Fruit fly (Drosophila melanogaster) whole organism, pupa: Measurements from ENCODE around the gene CIA30.

ENCODE experiments used
- CG10348 ChIP-seq: fragments of 200-800 bp; sonication (Bioruptor generic); IDR thresholded peaks from 2 replicates; pipeline ENCODE4 v1.3.6; 2022; ENCODE audit warnings: missing biosample characterization, missing genetic modification characterization
- CG12605 ChIP-seq: fragments of 200-800 bp; sonication (Bioruptor generic); IDR thresholded peaks from 2 replicates; pipeline ENCODE4 v1.3.6; 2022; ENCODE audit warnings: missing biosample characterization, missing genetic modification characterization
- CG13204 ChIP-seq: fragments of 200-800 bp; sonication (Bioruptor generic); optimal IDR thresholded peaks from 2 replicates; lab custom pipeline; 2018; ENCODE audit warnings: missing biosample characterization, mild to moderate bottlenecking, missing genetic modification characterization, moderate library complexity
- CG14655 ChIP-seq: fragments of 200-800 bp; sonication (Bioruptor generic); optimal IDR thresholded peaks from 3 replicates; lab custom pipeline; 2017; ENCODE audit warnings: mild to moderate bottlenecking, missing biosample characterization, missing genetic modification reagents, missing genetic modification characterization
- CG15710 ChIP-seq: fragments of 200-800 bp; sonication (Bioruptor generic); optimal IDR thresholded peaks from 2 replicates; lab custom pipeline; 2018; ENCODE audit warnings: missing biosample characterization, mild to moderate bottlenecking, missing genetic modification characterization, moderate library complexity
- CG17806 ChIP-seq: fragments of 200-800 bp; sonication (Bioruptor generic); optimal IDR thresholded peaks from 2 replicates; lab custom pipeline; 2018; ENCODE audit warnings: missing biosample characterization, mild to moderate bottlenecking, missing genetic modification characterization, moderate library complexity
- CG32121 ChIP-seq: fragments of 200-800 bp; sonication (Bioruptor generic); IDR thresholded peaks from 2 replicates; pipeline ENCODE4 v1.3.6; 2022; ENCODE audit warnings: missing biosample characterization, missing genetic modification characterization
- CG34367 ChIP-seq: fragments of 200-800 bp; sonication (Bioruptor generic); optimal IDR thresholded peaks from 2 replicates; lab custom pipeline; 2018; ENCODE audit warnings: missing biosample characterization, mild to moderate bottlenecking, missing genetic modification characterization
- CG4496 ChIP-seq: fragments of 200-800 bp; sonication (Bioruptor generic); IDR thresholded peaks from 3 replicates; pipeline ENCODE4 v1.3.6; 2022; ENCODE audit warnings: missing biosample characterization, missing genetic modification characterization
- CG8159 ChIP-seq: fragments of 200-800 bp; sonication (Bioruptor generic); optimal IDR thresholded peaks from 3 replicates; lab custom pipeline; 2018; ENCODE audit warnings: missing biosample characterization, mild to moderate bottlenecking, missing genetic modification characterization, moderate library complexity
- CG8301 ChIP-seq: fragments of 200-800 bp; sonication (Bioruptor generic); optimal IDR thresholded peaks from 2 replicates; lab custom pipeline; 2018; ENCODE audit warnings: missing biosample characterization, mild to moderate bottlenecking, missing genetic modification characterization
- CG9948 ChIP-seq: fragments of 200-800 bp; sonication (Bioruptor generic); optimal IDR thresholded peaks from 2 replicates; lab custom pipeline; 2018; ENCODE audit warnings: missing biosample characterization, mild to moderate bottlenecking, missing genetic modification characterization, moderate library complexity
- D1 ChIP-seq: fragments of 200-800 bp; sonication (Bioruptor generic); optimal IDR thresholded peaks from 2 replicates; lab custom pipeline; 2018; ENCODE audit warnings: missing biosample characterization, mild to moderate bottlenecking, missing genetic modification characterization, moderate library complexity
- EcR ChIP-seq: fragments of 200-800 bp; sonication (Bioruptor generic); optimal IDR thresholded peaks from 3 replicates; lab custom pipeline; 2019; ENCODE audit warnings: missing biosample characterization, missing genetic modification characterization, mild to moderate bottlenecking, moderate library complexity, missing genetic modification reagents
- Ets98B ChIP-seq: fragments of 200-800 bp; sonication (Bioruptor generic); IDR thresholded peaks from 2 replicates; pipeline ENCODE4 v1.3.6; 2022; ENCODE audit warnings: missing biosample characterization, missing genetic modification characterization
- Pif1A ChIP-seq: fragments of 200-800 bp; sonication (Bioruptor generic); optimal IDR thresholded peaks from 3 replicates; lab custom pipeline; 2016; ENCODE audit warnings: missing biosample characterization, missing genetic modification characterization
- Pif1B ChIP-seq: fragments of 200-800 bp; sonication (Bioruptor generic); optimal IDR thresholded peaks from 3 replicates; lab custom pipeline; 2016; ENCODE audit warnings: missing biosample characterization, missing genetic modification characterization
- Snoo ChIP-seq: fragments of 200-800 bp; sonication (Bioruptor generic); optimal IDR thresholded peaks from 3 replicates; lab custom pipeline; 2017; ENCODE audit warnings: missing biosample characterization, mild to moderate bottlenecking, missing genetic modification characterization, inconsistent platforms
- fd96Ca ChIP-seq: fragments of 200-800 bp; sonication (Bioruptor generic); IDR thresholded peaks from 3 replicates; pipeline ENCODE4 v1.3.6; 2022; ENCODE audit warnings: missing biosample characterization, missing genetic modification characterization
- gl ChIP-seq: fragments of 200-800 bp; sonication (Bioruptor generic); optimal IDR thresholded peaks from 2 replicates; lab custom pipeline; 2018; ENCODE audit warnings: missing biosample characterization, mild to moderate bottlenecking, missing genetic modification characterization
- rn ChIP-seq: fragments of 200-800 bp; sonication (Bioruptor generic); IDR thresholded peaks from 2 replicates; pipeline ENCODE4 v1.3.6; 2022; ENCODE audit warnings: missing biosample characterization, missing genetic modification characterization

Gene CIA30

dm6 chr3R:29757681-29758080 lies 20.9 kb downstream of the CIA30 start:
- TF ChIP-seq Snoo (tag; lab: Kevin White, UChicago) (peak; percentile 5), CG14655 (GFP tag; lab: Kevin White, UChicago) (peak; percentile 63), CG34367 (tag; lab: Kevin White, UChicago) (no peak), CG12605 (GFP tag; lab: Robert Waterston, UW) (no peak), CG32121 (GFP tag; lab: Robert Waterston, UW) (peak; percentile 37), fd96Ca (GFP tag; lab: Robert Waterston, UW) (peak; percentile 72), Ets98B (peak; percentile 38), Pif1A (no peak), gl (tag; lab: Kevin White, UChicago) (no peak), CG9948 (tag; lab: Kevin White, UChicago) (peak; percentile 34), D1 (peak; percentile 10), CG8301 (tag; lab: Kevin White, UChicago) (peak; percentile 55), CG4496 (GFP tag; lab: Robert Waterston, UW) (peak; percentile 71), CG15710 (peak; percentile 38), Pif1B (GFP tag; lab: Kevin White, UChicago) (peak; percentile 47), CG13204 (GFP tag; lab: Kevin White, UChicago) (no peak), CG8159 (peak; percentile 53), EcR (no peak), rn (GFP tag; lab: Robert Waterston, UW) (no peak), CG17806 (peak; percentile 42), CG10348 (no peak)

dm6 chr3R:29758129-29758733 lies 21.5 kb downstream of the CIA30 start:
- TF ChIP-seq EcR (no peak), CG13204 (GFP tag; lab: Kevin White, UChicago) (no peak), CG10348 (0 out of 2 replicates have a peak, but pooled peaks have one; percentile 41), fd96Ca (GFP tag; lab: Robert Waterston, UW) (peak; percentile 61; the same call in 2 of the 3 replicates), Snoo (tag; lab: Kevin White, UChicago) (peak; percentile 35), CG12605 (GFP tag; lab: Robert Waterston, UW) (peak; percentile 66), gl (tag; lab: Kevin White, UChicago) (no peak), D1 (no peak), CG17806 (peak; percentile 46), Pif1A (peak; percentile 60), CG8159 (peak; percentile 57), CG9948 (tag; lab: Kevin White, UChicago) (peak; percentile 50), CG32121 (GFP tag; lab: Robert Waterston, UW) (peak; percentile 83), rn (GFP tag; lab: Robert Waterston, UW) (peak; percentile 58), CG34367 (tag; lab: Kevin White, UChicago) (peak; percentile 18), CG8301 (tag; lab: Kevin White, UChicago) (peak; percentile 61), CG4496 (GFP tag; lab: Robert Waterston, UW) (peak; percentile 84), Ets98B (peak; percentile 80), CG15710 (peak; percentile 24), Pif1B (GFP tag; lab: Kevin White, UChicago) (peak; percentile 19), CG14655 (GFP tag; lab: Kevin White, UChicago) (peak; percentile 38)
- TF ChIP-seq, all 21 proteins: peak for 17

- TF ChIP-seq CG8159 (no peak), CG13204 (GFP tag; lab: Kevin White, UChicago) (no peak), CG15710 (no peak), CG4496 (GFP tag; lab: Robert Waterston, UW) (no peak), Pif1B (GFP tag; lab: Kevin White, UChicago) (no peak), CG17806 (no peak), rn (GFP tag; lab: Robert Waterston, UW) (no peak), CG34367 (tag; lab: Kevin White, UChicago) (no peak), EcR (no peak), fd96Ca (GFP tag; lab: Robert Waterston, UW) (no peak), CG9948 (tag; lab: Kevin White, UChicago) (no peak), CG8301 (tag; lab: Kevin White, UChicago) (no peak), CG10348 (no peak), Snoo (tag; lab: Kevin White, UChicago) (no peak), gl (tag; lab: Kevin White, UChicago) (no peak), CG14655 (GFP tag; lab: Kevin White, UChicago) (no peak), CG12605 (GFP tag; lab: Robert Waterston, UW) (no peak), Ets98B (no peak)
- TF ChIP-seq, all 21 proteins: peak for 0
These were observed 22.0 kb downstream of the CIA30 start for dm6 chr3R:29758734-29759131.

- TF ChIP-seq CG14655 (GFP tag; lab: Kevin White, UChicago) (no peak), CG17806 (no peak), CG34367 (tag; lab: Kevin White, UChicago) (peak; percentile 3), Snoo (tag; lab: Kevin White, UChicago) (no peak), CG4496 (GFP tag; lab: Robert Waterston, UW) (no peak), rn (GFP tag; lab: Robert Waterston, UW) (no peak), CG15710 (peak; percentile 20), EcR (no peak), CG8159 (peak; percentile 24), fd96Ca (GFP tag; lab: Robert Waterston, UW) (no peak)
These were observed 23.3 kb downstream of the CIA30 start for dm6 chr3R:29760042-29760441.

- TF ChIP-seq CG4496 (GFP tag; lab: Robert Waterston, UW) (no peak), CG15710 (peak; percentile 22), Ets98B (no peak), CG12605 (GFP tag; lab: Robert Waterston, UW) (no peak), CG8159 (peak; percentile 35), CG8301 (tag; lab: Kevin White, UChicago) (no peak), D1 (no peak)
These were observed 24.8 kb downstream of the CIA30 start for dm6 chr3R:29761569-29761968.
